Fruit fly (Drosophila melanogaster): Measurements from ENCODE around the gene TotA.

DNA sequence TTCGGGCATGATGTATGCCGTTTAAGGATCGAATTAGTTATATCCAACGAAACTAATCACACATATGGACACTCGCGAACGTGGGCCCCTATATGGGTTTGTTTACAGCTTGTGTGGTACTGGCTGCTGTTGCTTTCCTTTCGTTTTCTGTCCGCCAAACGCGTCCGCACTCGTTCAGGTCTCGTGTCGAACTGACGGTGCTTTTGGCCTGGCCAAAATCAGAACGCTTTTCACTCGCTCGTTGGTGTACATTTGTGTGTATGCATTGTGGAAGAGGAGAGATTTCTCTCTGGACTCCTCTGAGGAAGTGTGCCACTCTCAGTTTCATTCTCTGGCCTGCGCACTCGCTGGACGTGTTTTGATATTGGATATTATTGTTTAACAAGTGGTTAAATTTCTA, 26.3 kb downstream of the TotA start, which contains the start of gene Ktl:
- TF ChIP-seq CG9139 (GFP tag; optimal IDR thresholded peaks at IDR 0.05) (no peak), CG6854 (GFP tag; optimal IDR thresholded peaks at IDR 0.05) (no peak), CG6792 (GFP tag; optimal IDR thresholded peaks at IDR 0.05) (no peak), Ets96B (tag; optimal IDR thresholded peaks at IDR 0.05) (no peak), CG4318 (GFP tag; optimal IDR thresholded peaks at IDR 0.05) (no peak), acj6 (GFP tag; optimal IDR thresholded peaks at IDR 0.05) (no peak), Eip75B (GFP tag; optimal IDR thresholded peaks at IDR 0.05) (no peak), OdsH (GFP tag; optimal IDR thresholded peaks at IDR 0.05) (no peak)
